Fruit fly (Drosophila melanogaster): Measurements from ENCODE around the gene CG7840.
A peak's percentile ranks its signal among the peaks of the same experiment; 100 is the strongest.

Gene CG7840

DNA sequence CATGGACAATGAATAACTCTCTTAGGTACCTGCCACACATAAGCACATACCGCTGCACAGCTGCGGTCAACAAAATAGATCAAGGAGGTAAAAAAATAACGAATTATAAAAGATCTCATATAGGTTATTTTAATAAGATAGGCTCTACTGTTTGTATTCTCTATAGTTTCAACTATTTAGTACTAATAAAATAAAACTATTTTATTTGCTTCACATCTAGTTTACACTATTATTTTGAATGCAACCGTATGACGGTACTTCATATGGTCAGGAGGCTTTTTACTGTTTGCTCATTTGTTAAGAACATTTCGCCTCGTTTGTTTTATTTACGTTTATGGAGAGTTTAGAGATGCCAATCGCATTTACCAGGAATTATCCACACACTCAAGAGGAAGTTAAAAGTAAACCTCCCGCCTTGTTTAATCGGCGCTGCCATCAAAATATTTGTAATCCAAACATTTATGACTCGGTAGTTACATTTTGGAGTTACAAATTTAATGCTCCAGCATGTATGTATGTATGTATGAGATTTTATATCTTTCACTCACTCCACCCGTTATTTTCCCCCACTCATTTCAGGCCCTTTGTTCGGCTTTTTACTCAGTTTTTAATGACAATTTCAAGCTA lies 30.3 kb upstream of the CG7840 start (continued):
- TF ChIP-seq CG12659 (GFP tag; optimal IDR thresholded peaks at IDR 0.05) (peak; percentile 18), CG17829 (tag; optimal IDR thresholded peaks at IDR 0.05) (peak; percentile 86), vfl (GFP tag; optimal IDR thresholded peaks at IDR 0.05) (no peak), unpg (GFP tag; optimal IDR thresholded peaks at IDR 0.05) (peak; percentile 83), Sin3A (optimal IDR thresholded peaks at IDR 0.05) (no peak), ac (GFP tag; optimal IDR thresholded peaks at IDR 0.05) (peak; percentile 59), sqz (GFP tag; optimal IDR thresholded peaks at IDR 0.05) (peak; percentile 34), CG12155 (GFP tag; optimal IDR thresholded peaks at IDR 0.05) (peak; percentile 12), CG11093 (GFP tag; IDR thresholded peaks at IDR 0.05) (no peak), CG3847 (GFP tag; IDR thresholded peaks at IDR 0.05) (peak; percentile 46), Fer1 (GFP tag; optimal IDR thresholded peaks at IDR 0.05) (peak; percentile 38), pita (GFP tag; optimal IDR thresholded peaks at IDR 0.05) (no peak), Doc3 (GFP tag; IDR thresholded peaks at IDR 0.05; ENCODE audit: partially characterized antibody) (no peak), CG16813 (GFP tag; IDR thresholded peaks at IDR 0.05; ENCODE audit: partially characterized antibody) (no peak), CrebB (tag; optimal IDR thresholded peaks at IDR 0.05) (no peak), jing (GFP tag; optimal IDR thresholded peaks at IDR 0.05) (peak; percentile 12), CG18262 (tag; optimal IDR thresholded peaks at IDR 0.05) (peak; percentile 86), zfh1 (GFP tag; IDR thresholded peaks at IDR 0.05) (peak; percentile 69; the same call in 2 of the 3 replicates), pum (GFP tag; optimal IDR thresholded peaks at IDR 0.05) (no peak), run (tag; optimal IDR thresholded peaks at IDR 0.05) (no peak), Hr51 (GFP tag; optimal IDR thresholded peaks at IDR 0.05) (peak in 1 of 2 experiments; percentile 69), grau (tag; optimal IDR thresholded peaks at IDR 0.05) (peak; percentile 78), CG4360 (GFP tag; IDR thresholded peaks at IDR 0.05) (no peak), CG31388 (GFP tag; optimal IDR thresholded peaks at IDR 0.05) (no peak), slp2 (GFP tag; optimal IDR thresholded peaks at IDR 0.05) (peak; percentile 8), NK7.1 (GFP tag; optimal IDR thresholded peaks at IDR 0.05) (no peak), gro (GFP tag; optimal IDR thresholded peaks at IDR 0.05) (no peak), vnd (GFP tag; IDR thresholded peaks at IDR 0.05; ENCODE audit: partially characterized antibody) (no peak), sens (GFP tag) (peak; percentile 94), CG14441 (GFP tag; IDR thresholded peaks at IDR 0.05) (peak; percentile 15; the same call in 1 of the 2 replicates), Asciz (GFP tag; optimal IDR thresholded peaks at IDR 0.05) (peak; percentile 51), CG6689 (GFP tag; IDR thresholded peaks at IDR 0.05) (peak; percentile 60), ab (GFP tag; optimal IDR thresholded peaks at IDR 0.05) (no peak), CG15696 (tag; optimal IDR thresholded peaks at IDR 0.05) (peak; percentile 84), Drgx (GFP tag; IDR thresholded peaks at IDR 0.05) (peak; percentile 77), ATbp (GFP tag; optimal IDR thresholded peaks at IDR 0.05) (peak; percentile 42), CG14014 (GFP tag; IDR thresholded peaks at IDR 0.05) (peak; percentile 36; the same call in 1 of the 2 replicates), tx (GFP tag; optimal IDR thresholded peaks at IDR 0.05) (no peak), Hmr (GFP tag; optimal IDR thresholded peaks at IDR 0.05) (peak; percentile 50), CG4424 (GFP tag; optimal IDR thresholded peaks at IDR 0.05) (peak; percentile 70), lola (GFP tag; optimal IDR thresholded peaks at IDR 0.05) (peak in 1 of 3 experiments; percentile 82), seq (GFP tag; IDR thresholded peaks at IDR 0.05) (peak; percentile 72), CG10267 (tag; optimal IDR thresholded peaks at IDR 0.05) (peak; percentile 80), gem (tag; optimal IDR thresholded peaks at IDR 0.05) (peak; percentile 86), odd (GFP tag; optimal IDR thresholded peaks at IDR 0.05) (peak; percentile 58), inv (GFP tag; IDR thresholded peaks at IDR 0.05; ENCODE audit: partially characterized antibody) (no peak), CG2199 (GFP tag; IDR thresholded peaks at IDR 0.05) (peak; percentile 56; the same call in 1 of the 3 replicates), esg (GFP tag; conservative IDR thresholded peaks at IDR 0.05) (peak; percentile 26; the same call in 1 of the 2 replicates), CG10543 (GFP tag; optimal IDR thresholded peaks at IDR 0.05) (no peak)

All from whole organism, embryonic.